Fruit fly (Drosophila melanogaster): ENCODE data around the gene CG11537.

Gene CG11537

DNA sequence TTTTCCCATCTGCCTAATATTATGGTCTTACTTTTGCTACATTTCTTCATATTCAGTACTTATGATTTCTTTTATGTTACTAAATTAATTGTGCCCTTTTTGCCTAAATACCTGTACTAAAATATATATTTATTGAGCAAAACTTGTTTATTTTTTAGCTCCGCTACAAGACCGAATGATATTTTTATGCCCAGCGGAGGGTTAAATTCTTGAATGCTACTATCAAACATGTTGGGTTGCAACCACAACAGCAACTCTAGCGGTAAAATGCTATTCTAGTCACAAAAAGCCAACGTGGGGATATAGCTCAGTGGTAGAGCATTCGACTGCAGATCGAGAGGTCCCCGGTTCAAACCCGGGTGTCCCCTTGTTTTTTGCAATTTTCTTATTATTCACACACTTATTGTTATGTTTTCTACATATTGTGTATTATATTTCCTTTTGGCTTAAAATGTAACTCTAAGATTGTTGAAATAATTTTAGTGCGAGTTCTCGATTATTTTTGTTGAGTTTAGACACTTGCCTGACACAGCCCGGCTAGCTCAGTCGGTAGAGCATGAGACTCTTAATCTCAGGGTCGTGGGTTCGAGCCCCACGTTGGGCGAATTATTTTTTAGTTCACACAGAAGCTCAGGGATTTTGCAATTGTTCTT is 47.1 kb downstream of the CG11537 start (continued):
- TF ChIP-seq sna (GFP tag; IDR thresholded peaks at IDR 0.05; ENCODE audit: partially characterized antibody) (peak; percentile 72), cato (GFP tag; optimal IDR thresholded peaks at IDR 0.05; ENCODE audit: borderline replicate concordance) (no peak), org-1 (GFP tag; optimal IDR thresholded peaks at IDR 0.05) (no peak), pho (GFP tag; optimal IDR thresholded peaks at IDR 0.05) (peak; percentile 11), CG11560 (tag; IDR thresholded peaks at IDR 0.05) (no peak), CG14710 (tag; optimal IDR thresholded peaks at IDR 0.05) (no peak), Eip74EF (GFP tag; optimal IDR thresholded peaks at IDR 0.05) (no peak), Dfd (GFP tag; optimal IDR thresholded peaks at IDR 0.05) (no peak), CG1602 (GFP tag; optimal IDR thresholded peaks at IDR 0.05) (no peak), Ets97D (GFP tag; optimal IDR thresholded peaks at IDR 0.05) (no peak), Optix (GFP tag; IDR thresholded peaks at IDR 0.05) (no peak), Ada2b (GFP tag; IDR thresholded peaks at IDR 0.05) (peak; percentile 3; the same call in 1 of the 2 replicates), Poxn (GFP tag; IDR thresholded peaks at IDR 0.05) (no peak), CG31224 (GFP tag; IDR thresholded peaks at IDR 0.05) (no peak), CG1529 (GFP tag; optimal IDR thresholded peaks at IDR 0.05) (no peak), CG10959 (GFP tag; IDR thresholded peaks at IDR 0.05) (peak; percentile 87), CG7556 (GFP tag; optimal IDR thresholded peaks at IDR 0.05) (peak; percentile 24), chinmo (GFP tag; IDR thresholded peaks at IDR 0.05; ENCODE audit: partially characterized antibody) (peak; percentile 54; the same call in 2 of the 4 replicates), sisA (GFP tag; IDR thresholded peaks at IDR 0.05) (no peak), Hsf (GFP tag; optimal IDR thresholded peaks at IDR 0.05) (no peak), bab2 (GFP tag; optimal IDR thresholded peaks at IDR 0.05) (no peak), CG17802 (tag; optimal IDR thresholded peaks at IDR 0.05) (no peak), Sin3A (optimal IDR thresholded peaks at IDR 0.05) (no peak), CG8924 (tag; optimal IDR thresholded peaks at IDR 0.05) (no peak), lab (GFP tag; optimal IDR thresholded peaks at IDR 0.05) (peak; percentile 60), pfk (GFP tag; optimal IDR thresholded peaks at IDR 0.05) (no peak), D19A (tag; optimal IDR thresholded peaks at IDR 0.05) (no peak), CG8281 (tag; optimal IDR thresholded peaks at IDR 0.05) (no peak), Med (GFP tag) (peak; percentile 26), CG6654 (GFP tag; optimal IDR thresholded peaks at IDR 0.05) (no peak), pros (GFP tag; optimal IDR thresholded peaks at IDR 0.05) (peak; percentile 76), Hmr (GFP tag; optimal IDR thresholded peaks at IDR 0.05) (no peak), bigmax (GFP tag; optimal IDR thresholded peaks at IDR 0.05) (no peak), gsb (GFP tag; IDR thresholded peaks at IDR 0.05) (no peak), CG3838 (GFP tag; optimal IDR thresholded peaks at IDR 0.05) (no peak), Gug (GFP tag; IDR thresholded peaks at IDR 0.05) (no peak), CG4404 (GFP tag; IDR thresholded peaks at IDR 0.05) (no peak), Dad (GFP tag; optimal IDR thresholded peaks at IDR 0.05) (no peak), CG3726 (GFP tag; IDR thresholded peaks at IDR 0.05) (no peak), sqz (GFP tag; optimal IDR thresholded peaks at IDR 0.05) (no peak), CG3281 (GFP tag; optimal IDR thresholded peaks at IDR 0.05) (peak; percentile 27), usp (GFP tag; optimal IDR thresholded peaks at IDR 0.05) (no peak), Lhr (GFP tag; optimal IDR thresholded peaks at IDR 0.05) (no peak), CG2120 (GFP tag; optimal IDR thresholded peaks at IDR 0.05) (peak; percentile 53), CG6813 (GFP tag; optimal IDR thresholded peaks at IDR 0.05) (no peak), CG2116 (GFP tag; optimal IDR thresholded peaks at IDR 0.05) (no peak), Neu2 (GFP tag; optimal IDR thresholded peaks at IDR 0.05; ENCODE audit: borderline replicate concordance) (no peak), CG17328 (GFP tag; IDR thresholded peaks at IDR 0.05) (no peak), vnd (GFP tag; IDR thresholded peaks at IDR 0.05; ENCODE audit: partially characterized antibody) (peak; percentile 76), CG13296 (GFP tag; optimal IDR thresholded peaks at IDR 0.05) (no peak), CG10366 (GFP tag; IDR thresholded peaks at IDR 0.05) (no peak)

Data from whole organism, embryonic.